Worm (Caenorhabditis elegans): ENCODE data around the gene cln-3.3.
"Not testable (repeated sequence)": the region's sequence is repeated elsewhere in the genome, so short reads cannot be mapped to it uniquely, and the experiment has no call there.

cln-3.3 gene

DNA sequence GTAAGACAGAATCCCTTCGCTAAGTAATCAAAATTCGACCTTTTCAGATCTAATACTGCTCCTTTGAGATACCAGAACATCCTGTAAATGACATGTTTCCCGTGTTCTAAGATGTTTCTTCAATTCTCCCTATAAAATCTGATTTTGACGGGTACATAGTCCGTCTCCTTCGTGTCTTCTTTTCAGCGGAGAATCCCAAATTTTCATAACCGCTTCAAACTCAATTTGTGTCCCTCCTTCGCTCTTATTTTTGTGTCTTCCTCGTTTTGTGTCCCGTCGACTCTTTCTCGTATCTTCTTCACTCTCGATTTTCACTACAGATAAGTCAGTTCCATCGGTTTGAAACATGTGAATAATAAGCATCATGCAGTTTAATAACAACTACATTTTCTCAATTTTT lies 33.3 kb downstream of the cln-3.3 start, which contains the start of gene glr-5:
Gene glr-5, plus strand, starts transcription at position 321 of the 400 bp plus-strand sequence.
- TF ChIP-seq ceh-14 (tag; optimal IDR thresholded peaks at IDR 0.05), result no peak
- peak; percentile 91 for TF ChIP-seq unc-42 (tag; optimal IDR thresholded peaks at IDR 0.05)

DNA sequence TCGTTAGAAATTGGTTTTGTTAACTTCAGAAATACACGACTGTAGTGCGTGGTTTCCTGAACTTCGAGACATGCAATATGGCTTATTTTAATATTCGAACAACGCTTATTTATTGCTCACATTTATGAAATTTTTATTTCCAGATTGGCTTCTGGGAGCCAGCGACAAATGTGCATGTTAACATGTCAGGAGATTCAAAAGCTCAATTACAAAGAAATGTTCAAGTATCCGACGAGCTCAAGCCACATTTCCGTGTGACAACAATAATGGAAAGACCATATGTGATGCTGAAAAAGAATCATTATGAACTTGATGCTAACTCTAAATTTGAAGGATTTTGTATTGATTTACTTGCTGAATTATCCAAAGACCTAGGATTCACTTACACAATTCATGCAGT lies 35.5 kb downstream of the cln-3.3 start:
- TF ChIP-seq ceh-9 (tag; optimal IDR thresholded peaks at IDR 0.05), result no peak
- no peak for TF ChIP-seq ceh-48 (tag; optimal IDR thresholded peaks at IDR 0.05)
- TF ChIP-seq C38D4.7 (GFP tag; optimal IDR thresholded peaks at IDR 0.05), result no peak

DNA sequence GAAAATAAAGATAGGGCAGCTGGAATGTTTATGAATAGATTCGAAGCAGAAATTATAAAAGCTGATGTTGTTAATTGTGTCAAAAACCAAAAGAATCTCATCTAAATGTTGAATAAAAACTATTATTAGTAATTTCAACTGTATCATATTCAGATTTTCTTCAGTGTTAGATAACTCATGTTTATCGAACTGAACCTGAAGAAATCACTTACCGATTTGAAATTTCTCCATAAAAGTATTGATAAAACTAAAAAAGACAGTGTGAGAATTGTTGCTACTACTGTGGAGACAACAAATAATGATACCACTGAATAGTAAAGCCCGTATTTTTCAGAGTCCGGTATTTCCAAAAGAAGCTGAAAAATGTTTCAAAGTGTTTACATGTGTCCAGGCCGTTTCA lies 39.3 kb downstream of the cln-3.3 start, which contains the start of gene ZC196.8:
Gene ZC196.8, minus strand, starts transcription at position 101 of the 400 bp plus-strand sequence.
- TF ChIP-seq ceh-24 (tag; optimal IDR thresholded peaks at IDR 0.05); dmd-4 (tag; optimal IDR thresholded peaks at IDR 0.05; ENCODE audit: borderline replicate concordance); unc-86 (tag; optimal IDR thresholded peaks at IDR 0.05): not testable (repeated sequence)

DNA sequence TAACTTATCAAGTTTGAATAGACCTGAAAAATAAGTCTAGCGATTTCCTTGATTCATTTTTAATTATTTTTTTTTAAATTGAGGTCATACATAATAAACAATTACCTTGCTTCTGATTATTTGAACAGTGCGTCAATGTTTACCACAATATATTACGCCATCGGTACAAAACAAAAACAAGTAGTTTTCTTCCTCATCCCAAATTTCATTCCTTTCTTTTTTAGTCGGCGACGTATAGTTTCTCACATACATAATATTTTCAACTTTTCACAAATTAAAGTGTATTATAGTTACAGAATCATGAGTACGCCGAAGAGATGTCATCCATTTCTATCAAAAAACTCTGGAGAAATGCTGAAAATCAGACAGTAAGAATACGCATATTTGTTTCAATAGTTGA lies 43.4 kb downstream of the cln-3.3 start, which contains the start of gene droe-8:
Gene droe-8, plus strand, starts transcription at position 301 of the 400 bp plus-strand sequence.
- TF ChIP-seq fax-1, zip-5, ceh-2 (tag; optimal IDR thresholded peaks at IDR 0.05): not testable (repeated sequence)

DNA sequence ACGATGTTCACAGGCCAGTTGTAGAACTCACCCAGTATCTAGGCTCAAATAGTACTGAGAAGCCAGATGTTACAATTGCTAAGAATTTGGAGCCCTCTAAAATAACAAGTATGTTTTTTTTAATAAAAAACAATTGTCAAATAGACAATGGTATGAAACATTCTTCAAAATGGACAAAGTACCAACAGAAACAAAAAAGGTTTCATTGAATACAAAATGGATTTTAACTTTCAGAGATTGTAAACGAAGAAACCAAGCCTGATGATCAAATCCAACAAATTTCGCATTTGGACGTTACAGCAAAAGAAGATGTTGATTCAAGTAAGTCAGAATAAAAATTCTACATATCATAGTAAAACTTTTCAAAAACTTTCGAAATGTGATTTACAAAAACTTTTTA lies 44.2 kb downstream of the cln-3.3 start, which contains the start of gene ZC196.9:
Gene ZC196.9, minus strand, starts transcription at position 101 of the 400 bp plus-strand sequence.
- TF ChIP-seq F13H6.1 (tag; optimal IDR thresholded peaks at IDR 0.05), result no peak

DNA sequence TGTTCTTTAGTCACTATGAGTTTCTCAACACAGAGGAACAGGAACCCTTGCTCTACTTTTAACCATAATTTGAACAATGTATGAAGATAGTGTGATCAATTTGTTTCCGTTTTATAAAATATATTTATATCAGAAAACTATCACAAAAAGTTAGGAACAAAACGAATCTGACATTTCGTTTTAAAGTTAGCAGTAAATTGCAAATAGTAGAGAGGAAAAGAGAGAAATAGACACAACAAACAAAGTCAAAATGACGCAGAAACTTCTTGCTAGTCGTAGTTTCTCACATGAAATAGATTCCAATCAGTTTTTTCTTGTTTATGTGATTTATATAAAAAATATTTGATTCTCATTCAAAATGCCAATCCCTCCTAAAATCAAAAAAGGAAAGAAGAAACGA lies 46.2 kb downstream of the cln-3.3 start, which contains the start of gene ZC196.5:
Gene ZC196.5, plus strand, starts transcription at position 301 of the 400 bp plus-strand sequence.
- TF ChIP-seq ttx-3 (tag; optimal IDR thresholded peaks at IDR 0.05), result no peak
- no peak for TF ChIP-seq ama-1 (optimal IDR thresholded peaks at IDR 0.05)
- no peak for TF ChIP-seq pha-2 (tag; optimal IDR thresholded peaks at IDR 0.05)
- TF ChIP-seq pag-3 (tag; optimal IDR thresholded peaks at IDR 0.05; ENCODE audit: borderline replicate concordance), result no peak
- TF ChIP-seq odd-2 (tag; optimal IDR thresholded peaks at IDR 0.05), result no peak
- TF ChIP-seq ceh-48 (tag; optimal IDR thresholded peaks at IDR 0.05), result no peak
- no peak for TF ChIP-seq eyg-1 (tag; optimal IDR thresholded peaks at IDR 0.05)
- TF ChIP-seq pha-4 (tag; optimal IDR thresholded peaks at IDR 0.05), result no peak
- no peak for TF ChIP-seq ahr-1 (tag; optimal IDR thresholded peaks at IDR 0.05)

DNA sequence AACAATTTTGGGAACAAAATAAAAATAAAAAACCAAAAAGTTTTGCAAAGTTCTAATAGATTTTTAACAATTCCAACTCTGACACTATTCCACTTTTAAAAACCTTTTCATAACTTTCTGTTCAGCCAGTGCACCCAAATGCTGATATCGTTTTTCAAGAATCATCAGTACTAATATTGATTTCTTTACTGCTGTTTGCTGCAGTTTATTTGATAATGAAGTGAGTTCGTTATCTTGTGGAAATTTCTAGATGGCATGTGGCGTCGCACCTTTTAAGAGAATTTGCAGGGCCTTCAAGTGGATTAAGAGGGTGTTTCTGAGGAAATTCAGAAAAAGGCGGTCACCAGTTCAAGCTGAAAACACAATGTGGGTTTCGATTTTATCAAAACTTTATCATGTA lies 48.1 kb downstream of the cln-3.3 start:
- TF ChIP-seq che-1 (tag; optimal IDR thresholded peaks at IDR 0.05), result no peak
- no peak for TF ChIP-seq Y22D7AL.16 (tag; optimal IDR thresholded peaks at IDR 0.05)
- no peak for TF ChIP-seq gmeb-2 (tag; optimal IDR thresholded peaks at IDR 0.05)
- no peak for TF ChIP-seq dve-1 (tag; optimal IDR thresholded peaks at IDR 0.05)
- TF ChIP-seq unc-42 (tag; optimal IDR thresholded peaks at IDR 0.05), result no peak
- no peak for TF ChIP-seq npax-4 (tag; optimal IDR thresholded peaks at IDR 0.05)
- no peak for TF ChIP-seq hlh-15 (tag; optimal IDR thresholded peaks at IDR 0.05)
- TF ChIP-seq unc-3 (GFP tag; conservative IDR thresholded peaks at IDR 0.05), result no peak
- TF ChIP-seq unc-3 (tag; optimal IDR thresholded peaks at IDR 0.05), result no peak
- TF ChIP-seq nhr-232 (tag; optimal IDR thresholded peaks at IDR 0.05), result no peak
- no peak for TF ChIP-seq hlh-30 (tag; optimal IDR thresholded peaks at IDR 0.05; ENCODE audit: insufficient read depth)
- TF ChIP-seq odd-2 (tag; optimal IDR thresholded peaks at IDR 0.05), result no peak
- no peak for TF ChIP-seq mec-3 (tag; optimal IDR thresholded peaks at IDR 0.05; ENCODE audit: borderline replicate concordance)
- TF ChIP-seq sox-4 (tag; optimal IDR thresholded peaks at IDR 0.05), result no peak
- TF ChIP-seq hlh-6 (tag; optimal IDR thresholded peaks at IDR 0.05), result no peak
- no peak for TF ChIP-seq syd-9 (tag; optimal IDR thresholded peaks at IDR 0.05)
